Worm (Caenorhabditis elegans) whole organism, late embryonic: ENCODE measurements around the gene dhs-15.
A peak's percentile ranks its signal among the peaks of the same experiment; 100 is the strongest.

Experiments used
- C08G9.2 ChIP-seq: sonication (generic microtip); optimal IDR thresholded peaks from 2 replicates; lab custom pipeline; 2016; ENCODE audit warnings: mild to moderate bottlenecking, missing genetic modification characterization, moderate library complexity, missing compliant biosample characterization
- C38D4.7 ChIP-seq: fragments of 200-800 bp; sonication (Bioruptor generic); optimal IDR thresholded peaks from 2 replicates; lab custom pipeline; 2018; ENCODE audit warnings: mild to moderate bottlenecking, missing genetic modification characterization, moderate library complexity, missing compliant biosample characterization
- K02D7.2 ChIP-seq: sonication (generic microtip); optimal IDR thresholded peaks from 2 replicates; lab custom pipeline; 2017; ENCODE audit warnings: mild to moderate bottlenecking, missing genetic modification characterization, missing compliant biosample characterization
- ama-1 ChIP-seq: fragments of 150-350 bp; optimal IDR thresholded peaks from 2 replicates; lab custom pipeline; 2014
- ceh-18 ChIP-seq: sonication (generic microtip); optimal IDR thresholded peaks from 2 replicates; lab custom pipeline; 2016; ENCODE audit warnings: missing genetic modification characterization, missing compliant biosample characterization
- ceh-2 ChIP-seq: sonication (generic microtip); optimal IDR thresholded peaks from 2 replicates; lab custom pipeline; 2016; ENCODE audit warnings: missing genotype, missing genetic modification characterization, missing compliant biosample characterization
- ceh-22 ChIP-seq: sonication (generic microtip); optimal IDR thresholded peaks from 2 replicates; lab custom pipeline; 2017; ENCODE audit warnings: missing biosample characterization, missing genetic modification characterization
- ceh-24 ChIP-seq: sonication (generic microtip); optimal IDR thresholded peaks from 2 replicates; lab custom pipeline; 2016; ENCODE audit warnings: mild to moderate bottlenecking, missing genetic modification characterization, missing compliant biosample characterization
- ceh-30 ChIP-seq: fragments of 150-350 bp; optimal IDR thresholded peaks from 2 replicates; lab custom pipeline; 2014; ENCODE audit warnings: missing biosample characterization, missing genetic modification characterization
- ceh-31 ChIP-seq: sonication (generic microtip); optimal IDR thresholded peaks from 2 replicates; lab custom pipeline; 2016; ENCODE audit warnings: missing genetic modification characterization, missing compliant biosample characterization
- ceh-45 ChIP-seq: fragments of 200-800 bp; sonication (Bioruptor generic); IDR thresholded peaks from 2 replicates; pipeline ENCODE4 v1.3.6; 2022; ENCODE audit warnings: missing genetic modification reagents, missing genetic modification characterization, missing compliant biosample characterization
- ceh-9 ChIP-seq: sonication (generic microtip); optimal IDR thresholded peaks from 2 replicates; lab custom pipeline; 2016; ENCODE audit warnings: mild to moderate bottlenecking, missing genetic modification characterization, inconsistent platforms, missing compliant biosample characterization
- dve-1 ChIP-seq: sonication (generic microtip); optimal IDR thresholded peaks from 2 replicates; lab custom pipeline; 2017; ENCODE audit warnings: antibody characterized with exemption, mild to moderate bottlenecking, missing genetic modification characterization, missing compliant biosample characterization
- elt-2 ChIP-seq: sonication (generic microtip); optimal IDR thresholded peaks from 2 replicates; lab custom pipeline; 2016; ENCODE audit warnings: missing genetic modification reagents, missing genetic modification characterization, missing compliant biosample characterization
- fkh-6 ChIP-seq: sonication (generic microtip); optimal IDR thresholded peaks from 2 replicates; lab custom pipeline; 2016; ENCODE audit warnings: missing genetic modification characterization, missing compliant biosample characterization
- hlh-13 ChIP-seq: fragments of 200-800 bp; sonication (Bioruptor generic); optimal IDR thresholded peaks from 2 replicates; lab custom pipeline; 2018; ENCODE audit warnings: mild to moderate bottlenecking, missing genetic modification characterization, missing compliant biosample characterization
- hlh-6 ChIP-seq: sonication (generic microtip); optimal IDR thresholded peaks from 2 replicates; lab custom pipeline; 2016; ENCODE audit warnings: missing genotype, missing genetic modification characterization, missing compliant biosample characterization
- lim-6 ChIP-seq: sonication (generic microtip); optimal IDR thresholded peaks from 2 replicates; lab custom pipeline; 2016; ENCODE audit warnings: missing genetic modification characterization, missing compliant biosample characterization
- madf-2 ChIP-seq: sonication (generic microtip); optimal IDR thresholded peaks from 2 replicates; lab custom pipeline; 2017; ENCODE audit warnings: missing genetic modification characterization, missing compliant biosample characterization
- mec-3 ChIP-seq: sonication (generic microtip); optimal IDR thresholded peaks from 2 replicates; lab custom pipeline; 2016; ENCODE audit warnings: borderline replicate concordance, missing genetic modification characterization, missing compliant biosample characterization
- nfya-1 ChIP-seq: sonication (generic microtip); optimal IDR thresholded peaks from 2 replicates; lab custom pipeline; 2017; ENCODE audit warnings: missing genetic modification characterization, mild to moderate bottlenecking, missing compliant biosample characterization, antibody characterized with exemption, moderate library complexity
- nhr-11 ChIP-seq: fragments of 150-350 bp; optimal IDR thresholded peaks from 2 replicates; lab custom pipeline; 2014; ENCODE audit warnings: missing biosample characterization, missing genetic modification characterization
- nhr-232 ChIP-seq: sonication (generic microtip); optimal IDR thresholded peaks from 2 replicates; lab custom pipeline; 2016; ENCODE audit warnings: missing genetic modification characterization, missing compliant biosample characterization
- npax-4 ChIP-seq: sonication (generic microtip); optimal IDR thresholded peaks from 2 replicates; lab custom pipeline; 2016; ENCODE audit warnings: missing genetic modification characterization, missing compliant biosample characterization
- pha-2 ChIP-seq: sonication (generic microtip); optimal IDR thresholded peaks from 2 replicates; lab custom pipeline; 2017; ENCODE audit warnings: mild to moderate bottlenecking, missing genetic modification characterization, missing compliant biosample characterization
- pha-4 ChIP-seq: fragments of 150-350 bp; optimal IDR thresholded peaks from 2 replicates; lab custom pipeline; 2018; ENCODE audit warnings: missing biosample characterization, missing genetic modification reagents, missing genetic modification characterization
- pqm-1 ChIP-seq: sonication (generic microtip); optimal IDR thresholded peaks from 2 replicates; lab custom pipeline; 2016; ENCODE audit warnings: missing genetic modification characterization, missing compliant biosample characterization
- pros-1 ChIP-seq: fragments of 150-350 bp; optimal IDR thresholded peaks from 2 replicates; lab custom pipeline; 2014; ENCODE audit warnings: missing biosample characterization, missing genetic modification reagents, missing genetic modification characterization
- rnt-1 ChIP-seq: sonication (generic microtip); optimal IDR thresholded peaks from 2 replicates; lab custom pipeline; 2016; ENCODE audit warnings: missing genetic modification characterization, missing compliant biosample characterization
- sdc-2 ChIP-seq: sonication (generic microtip); optimal IDR thresholded peaks from 2 replicates; lab custom pipeline; 2016; ENCODE audit warnings: missing genotype, missing genetic modification characterization, missing compliant biosample characterization
- sox-2 ChIP-seq: fragments of 200-800 bp; sonication (Bioruptor generic); IDR thresholded peaks from 2 replicates; pipeline ENCODE4 v1.3.6; 2022; ENCODE audit warnings: missing genetic modification reagents, missing genetic modification characterization, missing compliant biosample characterization
- sox-4 ChIP-seq: sonication (generic microtip); optimal IDR thresholded peaks from 2 replicates; lab custom pipeline; 2017; ENCODE audit warnings: mild to moderate bottlenecking, missing genetic modification characterization, inconsistent platforms, missing compliant biosample characterization
- syd-9 ChIP-seq: sonication (generic microtip); optimal IDR thresholded peaks from 2 replicates; lab custom pipeline; 2016; ENCODE audit warnings: mild to moderate bottlenecking, missing genetic modification characterization, moderate library complexity, missing compliant biosample characterization
- tbx-2 ChIP-seq: sonication (generic microtip); optimal IDR thresholded peaks from 2 replicates; lab custom pipeline; 2016; ENCODE audit warnings: missing genetic modification characterization, missing compliant biosample characterization
- unc-3 ChIP-seq, 2 experiments: fragments of 200-800 bp in 1 of 2; sonication (Bioruptor generic) in 1 of 2; sonication (generic microtip) in 1 of 2; conservative IDR thresholded peaks in 1 of 2; optimal IDR thresholded peaks in 1 of 2; 2 replicates each; pipeline versions ENCODE4 v1.3.6 to Lab custom; 2016 to 2022; ENCODE audit warnings: missing compliant biosample characterization in 2 of 2, missing genetic modification characterization in 2 of 2, missing genetic modification reagents in 1 of 2
- unc-42 ChIP-seq: sonication (generic microtip); optimal IDR thresholded peaks from 2 replicates; lab custom pipeline; 2016; ENCODE audit warnings: missing genotype, missing genetic modification characterization, missing compliant biosample characterization
- unc-55 ChIP-seq: sonication (generic microtip); optimal IDR thresholded peaks from 2 replicates; lab custom pipeline; 2017; ENCODE audit warnings: missing biosample characterization, missing genetic modification reagents, missing genetic modification characterization
- unc-86 ChIP-seq: sonication (generic microtip); optimal IDR thresholded peaks from 2 replicates; lab custom pipeline; 2016; ENCODE audit warnings: missing genetic modification characterization, missing compliant biosample characterization

Gene dhs-15

DNA sequence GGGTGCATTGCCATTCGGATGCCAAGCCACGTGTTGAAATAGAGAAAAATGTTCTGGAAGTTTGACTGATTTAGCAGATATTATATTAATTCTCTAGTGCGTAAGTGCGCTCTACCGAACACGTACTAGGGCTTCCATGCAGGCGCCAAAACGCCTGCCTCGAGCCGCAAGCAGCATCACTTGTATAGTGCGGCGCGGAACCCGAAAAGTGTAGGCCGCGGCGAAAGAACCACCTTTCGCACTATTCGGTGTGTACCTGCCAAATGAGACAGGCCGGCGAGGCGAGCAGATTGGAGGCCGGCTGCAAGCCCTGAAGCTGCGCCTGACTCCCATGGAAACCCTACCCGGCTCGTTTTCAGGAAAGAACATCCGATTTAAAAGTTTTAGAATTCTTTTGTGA lies 30.0 kb downstream of the dhs-15 start:
- TF ChIP-seq elt-2 (tag; lab: Kevin White, UChicago) (no peak), dve-1 (tag; lab: Kevin White, UChicago) (no peak), pqm-1 (tag; lab: Kevin White, UChicago) (no peak), nfya-1 (tag; lab: Kevin White, UChicago) (no peak), nhr-232 (no peak), C08G9.2 (tag; lab: Kevin White, UChicago) (no peak), hlh-13 (GFP tag; lab: Kevin White, UChicago) (no peak), nhr-11 (tag; lab: Kevin White, UChicago) (no peak), lim-6 (tag; lab: Kevin White, UChicago) (no peak), K02D7.2 (tag; lab: Kevin White, UChicago) (no peak), sox-4 (no peak), hlh-6 (tag; lab: Kevin White, UChicago) (no peak), madf-2 (no peak), pha-4 (no peak)

DNA sequence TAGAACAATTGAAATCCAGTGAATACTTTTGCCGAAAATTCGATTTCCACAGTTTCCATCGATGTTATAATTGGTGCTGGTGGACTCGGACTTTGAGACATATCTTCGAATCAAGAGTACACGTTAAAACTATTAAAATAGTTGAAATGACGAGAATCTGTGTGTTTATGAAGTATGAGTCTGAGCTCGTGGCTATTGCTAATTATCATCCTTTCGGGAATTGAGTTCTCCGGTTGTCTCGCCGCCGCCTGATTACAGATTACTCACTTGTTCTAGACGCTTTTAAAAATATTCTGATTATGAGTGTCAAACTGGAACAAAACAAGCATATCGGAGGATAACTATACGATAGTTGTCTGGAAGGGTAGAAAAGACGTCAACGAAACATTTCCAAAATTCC lies 31.5 kb downstream of the dhs-15 start, which contains the start of gene srg-56:
Gene srg-56 (minus strand): TSS at position 101 of the 400 bp plus-strand sequence.
- TF ChIP-seq sox-2 (GFP tag; lab: Robert Waterston, UW): no peak
- no peak for TF ChIP-seq ceh-31
- no peak for TF ChIP-seq nhr-232
- TF ChIP-seq syd-9 (tag; lab: Kevin White, UChicago): no peak
- no peak for TF ChIP-seq rnt-1

DNA sequence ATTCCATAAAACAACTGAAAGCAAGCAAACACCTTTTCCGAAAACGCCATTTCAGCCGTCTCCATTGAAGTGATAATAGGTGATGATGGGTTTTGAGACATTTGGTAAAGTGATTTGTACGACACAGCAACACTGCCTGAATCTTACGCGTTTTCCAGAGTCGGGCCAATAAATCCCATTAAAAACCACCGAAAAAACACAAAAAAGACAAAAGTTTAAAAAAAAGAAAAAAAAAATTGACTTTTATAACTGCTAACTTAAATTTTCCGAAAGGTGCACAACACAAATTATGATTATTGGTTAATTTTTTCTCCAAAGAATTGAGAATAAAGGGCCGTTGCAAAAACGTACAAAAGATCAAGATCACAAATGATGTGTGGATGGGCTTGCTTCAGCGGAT lies 35.3 kb downstream of the dhs-15 start, which contains the start of gene srg-57:
Gene srg-57 (minus strand): TSS at position 101 of the 400 bp plus-strand sequence.
- TF ChIP-seq ama-1 (lab: Kevin White, UChicago): no peak

- TF ChIP-seq elt-2 (tag; lab: Kevin White, UChicago) (peak; percentile 78), ceh-2 (tag; lab: Kevin White, UChicago) (no peak)
Measured at ce11 chrV:2730784-2731480, 38.7 kb downstream of the dhs-15 start, which contains the start of gene dod-3. TSS of gene dod-3 (minus strand) at chrV:2731098.

DNA sequence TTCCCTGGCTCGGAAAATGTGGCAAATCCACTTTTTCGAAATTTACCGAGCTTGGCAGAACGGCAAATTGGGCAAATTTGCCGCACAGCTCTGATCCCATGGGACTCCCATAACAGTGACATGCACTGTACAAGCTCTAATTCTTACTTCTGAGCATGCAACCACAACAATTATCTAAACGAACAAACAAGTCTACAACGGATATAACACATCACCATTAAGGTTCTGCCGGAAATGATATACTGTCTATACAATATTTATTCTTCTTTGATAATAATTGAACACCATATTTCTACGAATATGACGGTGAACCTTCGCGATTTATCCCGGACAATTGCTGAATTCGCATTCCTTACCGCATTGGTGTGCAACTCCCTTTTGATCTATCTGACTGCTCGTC lies 41.4 kb downstream of the dhs-15 start, which contains the start of gene str-33:
Gene str-33 (plus strand): TSS at position 301 of the 400 bp plus-strand sequence.
- TF ChIP-seq ceh-45 (GFP tag; lab: Robert Waterston, UW): no peak
- no peak for TF ChIP-seq ceh-30
- no peak for TF ChIP-seq unc-86 (tag; lab: Kevin White, UChicago)

- TF ChIP-seq unc-3 (GFP tag; conservative IDR thresholded peaks at IDR 0.05; lab: Robert Waterston, UW) (no peak), unc-3 (tag; optimal IDR thresholded peaks at IDR 0.05; lab: Kevin White, UChicago) (no peak), nhr-11 (tag; lab: Kevin White, UChicago) (no peak)
Measured at ce11 chrV:2727101-2727500, 42.6 kb downstream of the dhs-15 start, which contains the start of gene str-13. TSS of gene str-13 (minus strand) at chrV:2727201.

ce11 chrV:2725225-2725624 lies 44.4 kb downstream of the dhs-15 start, which contains the start of gene srg-59:
TSS of gene srg-59 (minus strand) at chrV:2725325.
- no peak for TF ChIP-seq C38D4.7 (GFP tag; lab: Kevin White, UChicago)
- no peak for TF ChIP-seq ceh-22 (tag; lab: Kevin White, UChicago)
- no peak for TF ChIP-seq sdc-2 (tag; lab: Kevin White, UChicago)
- no peak for TF ChIP-seq fkh-6 (tag; lab: Kevin White, UChicago)
- no peak for TF ChIP-seq pha-2
- no peak for TF ChIP-seq mec-3 (tag; lab: Kevin White, UChicago)
- TF ChIP-seq ceh-18 (tag; lab: Kevin White, UChicago): no peak
- no peak for TF ChIP-seq pros-1 (tag; lab: Kevin White, UChicago)
- TF ChIP-seq C08G9.2 (tag; lab: Kevin White, UChicago): no peak
- no peak for TF ChIP-seq ceh-24 (tag; lab: Kevin White, UChicago)
- no peak for TF ChIP-seq ceh-9
- TF ChIP-seq unc-42 (tag; lab: Kevin White, UChicago): no peak
- TF ChIP-seq nhr-232: no peak
- TF ChIP-seq npax-4 (tag; lab: Kevin White, UChicago): no peak
- TF ChIP-seq tbx-2 (tag; lab: Kevin White, UChicago): no peak
- no peak for TF ChIP-seq sox-4
- no peak for TF ChIP-seq unc-55 (GFP tag; lab: Kevin White, UChicago)
